Fruit fly (Drosophila melanogaster) whole organism, prepupa: ENCODE data around the gene CG42300.

ENCODE experiments used
- CG6792 ChIP-seq: fragments of 200-800 bp; sonication (Bioruptor generic); optimal IDR thresholded peaks from 3 replicates; lab custom pipeline; 2016; ENCODE audit warnings: missing biosample characterization, missing genetic modification characterization
- CG9139 ChIP-seq: fragments of 200-800 bp; sonication (Bioruptor generic); optimal IDR thresholded peaks from 3 replicates; lab custom pipeline; 2017; ENCODE audit warnings: missing biosample characterization, mild to moderate bottlenecking, missing genetic modification characterization
- Ets96B ChIP-seq: fragments of 200-800 bp; optimal IDR thresholded peaks from 2 replicates; lab custom pipeline; 2019; ENCODE audit warnings: missing biosample characterization, mild to moderate bottlenecking, missing genetic modification characterization, moderate library complexity
- dsx ChIP-seq: fragments of 200-800 bp; optimal IDR thresholded peaks from 3 replicates; lab custom pipeline; 2019; ENCODE audit warnings: missing biosample characterization, mild to moderate bottlenecking, missing genetic modification characterization, moderate library complexity; ENCODE audit not compliant: poor library complexity, severe bottlenecking
- eg ChIP-seq: fragments of 200-800 bp; sonication (Bioruptor generic); IDR thresholded peaks from 3 replicates; pipeline ENCODE4 v1.3.6; 2022; ENCODE audit warnings: missing biosample characterization, missing genetic modification characterization

DNA sequence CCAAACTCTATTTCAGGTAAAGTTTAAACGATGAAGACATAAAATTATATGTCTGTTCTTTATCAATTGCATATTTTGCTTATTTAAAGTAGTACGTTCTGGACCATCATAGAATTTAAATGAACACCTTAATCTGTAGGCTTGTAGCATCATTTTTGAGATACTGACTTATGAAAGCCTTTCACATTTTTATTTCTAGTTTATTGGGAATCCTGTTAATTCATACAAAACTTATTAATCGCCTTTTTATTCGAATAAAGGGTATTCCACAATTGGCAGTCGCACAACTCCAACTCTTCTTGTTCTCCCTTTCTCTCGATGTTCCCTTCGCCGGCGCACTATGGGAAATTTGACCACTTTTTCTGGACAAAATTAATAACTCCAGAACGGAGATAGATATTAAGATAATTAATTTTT lies 3.4 kb downstream of the CG42300 start:
- TF ChIP-seq Ets96B (tag; lab: Kevin White, UChicago) (peak; percentile 25), eg (GFP tag; lab: Robert Waterston, UW) (no peak), CG6792 (GFP tag; lab: Kevin White, UChicago) (peak; percentile 53), dsx (GFP tag; lab: Kevin White, UChicago) (peak; percentile 43), CG9139 (GFP tag; lab: Kevin White, UChicago) (no peak)
